Worm (Caenorhabditis elegans) whole organism, mixed stage, embryonic: Measurements from ENCODE around the gene grl-25.
A peak's percentile ranks its signal among the peaks of the same experiment; 100 is the strongest.

Experiments used
- M03D4.4 ChIP-seq: sonication (generic microtip); optimal IDR thresholded peaks from 2 replicates; lab custom pipeline; 2017; ENCODE audit warnings: mild to moderate bottlenecking, missing genetic modification characterization, missing compliant biosample characterization
- bed-3 ChIP-seq: fragments of 200-800 bp; sonication (Bioruptor generic); optimal IDR thresholded peaks from 3 replicates; lab custom pipeline; 2018; ENCODE audit warnings: mild to moderate bottlenecking, missing genetic modification characterization, moderate library complexity, missing compliant biosample characterization
- blmp-1 ChIP-seq: fragments of 150-350 bp; optimal IDR thresholded peaks from 2 replicates; lab custom pipeline; 2014; ENCODE audit warnings: missing biosample characterization, missing genetic modification characterization
- ceh-39 ChIP-seq: fragments of 150-350 bp; optimal IDR thresholded peaks from 2 replicates; lab custom pipeline; 2014; ENCODE audit warnings: missing biosample characterization, missing genetic modification characterization
- ceh-43 ChIP-seq: fragments of 200-800 bp; sonication (Bioruptor generic); optimal IDR thresholded peaks from 2 replicates; lab custom pipeline; 2018; ENCODE audit warnings: mild to moderate bottlenecking, missing genetic modification characterization, moderate library complexity, missing compliant biosample characterization
- ceh-83 ChIP-seq: fragments of 200-800 bp; sonication (Bioruptor generic); optimal IDR thresholded peaks from 2 replicates; lab custom pipeline; 2018; ENCODE audit warnings: mild to moderate bottlenecking, missing genetic modification characterization, missing compliant biosample characterization
- ces-1 ChIP-seq: fragments of 150-350 bp; optimal IDR thresholded peaks from 2 replicates; lab custom pipeline; 2014; ENCODE audit warnings: missing biosample characterization, missing genetic modification reagents, missing genetic modification characterization
- cnd-1 ChIP-seq: fragments of 200-800 bp; sonication (Bioruptor generic); optimal IDR thresholded peaks from 2 replicates; lab custom pipeline; 2018; ENCODE audit warnings: mild to moderate bottlenecking, missing genetic modification characterization, missing compliant biosample characterization
- drap-1 ChIP-seq: fragments of 200-800 bp; sonication (Bioruptor generic); optimal IDR thresholded peaks from 3 replicates; lab custom pipeline; 2018; ENCODE audit warnings: mild to moderate bottlenecking, missing genetic modification characterization, missing compliant biosample characterization
- elt-3 ChIP-seq: fragments of 150-350 bp; optimal IDR thresholded peaks from 2 replicates; lab custom pipeline; 2014; ENCODE audit warnings: missing biosample characterization, missing genetic modification characterization
- flh-1 ChIP-seq: fragments of 200-800 bp; sonication (Bioruptor generic); optimal IDR thresholded peaks from 2 replicates; lab custom pipeline; 2018; ENCODE audit warnings: mild to moderate bottlenecking, missing genetic modification characterization, moderate library complexity, missing compliant biosample characterization
- ham-2 ChIP-seq: fragments of 200-800 bp; sonication (Bioruptor generic); optimal IDR thresholded peaks from 2 replicates; lab custom pipeline; 2018; ENCODE audit warnings: mild to moderate bottlenecking, missing genetic modification characterization, missing compliant biosample characterization
- hlh-1 ChIP-seq: fragments of 150-350 bp; optimal IDR thresholded peaks from 2 replicates; lab custom pipeline; 2014; ENCODE audit warnings: missing biosample characterization, missing genetic modification reagents, missing genetic modification characterization
- lin-13 ChIP-seq: fragments of 150-350 bp; optimal IDR thresholded peaks from 2 replicates; lab custom pipeline; 2014; ENCODE audit warnings: missing biosample characterization, missing genetic modification characterization
- lin-32 ChIP-seq: fragments of 200-800 bp; sonication (Bioruptor generic); optimal IDR thresholded peaks from 2 replicates; lab custom pipeline; 2018; ENCODE audit warnings: mild to moderate bottlenecking, missing genetic modification characterization, missing compliant biosample characterization
- lsy-2 ChIP-seq: fragments of 150-350 bp; optimal IDR thresholded peaks from 2 replicates; lab custom pipeline; 2014; ENCODE audit warnings: missing biosample characterization, missing genetic modification characterization
- mep-1 ChIP-seq: fragments of 150-350 bp; optimal IDR thresholded peaks from 2 replicates; lab custom pipeline; 2017; ENCODE audit warnings: missing biosample characterization, missing genetic modification reagents, missing genetic modification characterization, inconsistent platforms
- mls-2 ChIP-seq: sonication (generic microtip); optimal IDR thresholded peaks from 2 replicates; lab custom pipeline; 2016; ENCODE audit warnings: mild to moderate bottlenecking, missing genetic modification characterization, moderate library complexity, missing compliant biosample characterization
- nhr-12 ChIP-seq: fragments of 150-350 bp; optimal IDR thresholded peaks from 2 replicates; lab custom pipeline; 2014; ENCODE audit warnings: missing biosample characterization, missing genetic modification characterization
- nhr-2 ChIP-seq: fragments of 150-350 bp; optimal IDR thresholded peaks from 2 replicates; lab custom pipeline; 2014; ENCODE audit warnings: missing biosample characterization, missing genetic modification characterization
- nhr-28 ChIP-seq: fragments of 150-350 bp; optimal IDR thresholded peaks from 2 replicates; lab custom pipeline; 2014; ENCODE audit warnings: missing biosample characterization, missing genetic modification characterization
- nhr-76 ChIP-seq: sonication (generic microtip); optimal IDR thresholded peaks from 2 replicates; lab custom pipeline; 2017; ENCODE audit warnings: missing biosample characterization, missing genetic modification characterization
- pha-4 ChIP-seq: fragments of 150-350 bp; optimal IDR thresholded peaks from 2 replicates; lab custom pipeline; 2018; ENCODE audit warnings: missing biosample characterization, missing genetic modification reagents, missing genetic modification characterization
- sem-2 ChIP-seq: fragments of 200-800 bp; sonication (Bioruptor generic); optimal IDR thresholded peaks from 2 replicates; lab custom pipeline; 2018; ENCODE audit warnings: mild to moderate bottlenecking, missing genetic modification characterization, missing compliant biosample characterization
- sptf-1 ChIP-seq: sonication (generic microtip); optimal IDR thresholded peaks from 2 replicates; lab custom pipeline; 2017; ENCODE audit warnings: mild to moderate bottlenecking, missing genetic modification characterization, moderate library complexity, missing compliant biosample characterization
- tbx-8 ChIP-seq: fragments of 200-800 bp; sonication (Bioruptor generic); optimal IDR thresholded peaks from 2 replicates; lab custom pipeline; 2018; ENCODE audit warnings: mild to moderate bottlenecking, missing genetic modification characterization, moderate library complexity, missing compliant biosample characterization
- unc-120 ChIP-seq: sonication (generic microtip); optimal IDR thresholded peaks from 2 replicates; lab custom pipeline; 2017; ENCODE audit warnings: missing genetic modification characterization, missing compliant biosample characterization; ENCODE audit not compliant: poor library complexity, severe bottlenecking
- unc-62 ChIP-seq: fragments of 150-350 bp; optimal IDR thresholded peaks from 2 replicates; lab custom pipeline; 2014; ENCODE audit warnings: missing biosample characterization, missing genetic modification reagents, missing genetic modification characterization
- zip-8 ChIP-seq: fragments of 150-350 bp; optimal IDR thresholded peaks from 2 replicates; lab custom pipeline; 2014; ENCODE audit warnings: missing biosample characterization, missing genetic modification characterization
- ztf-11 ChIP-seq: fragments of 150-350 bp; optimal IDR thresholded peaks from 2 replicates; lab custom pipeline; 2014; ENCODE audit warnings: missing biosample characterization, missing genetic modification characterization

The grl-25 gene

ce11 chrIII:8974835-8975234 lies 12.7 kb downstream of the grl-25 start:
- TF ChIP-seq tbx-8 (no peak), lin-32 (GFP tag; lab: Kevin White, UChicago) (no peak), sptf-1 (tag; lab: Kevin White, UChicago) (no peak), sem-2 (GFP tag; lab: Kevin White, UChicago) (no peak), pha-4 (tag; lab: Kevin White, UChicago) (no peak)

DNA sequence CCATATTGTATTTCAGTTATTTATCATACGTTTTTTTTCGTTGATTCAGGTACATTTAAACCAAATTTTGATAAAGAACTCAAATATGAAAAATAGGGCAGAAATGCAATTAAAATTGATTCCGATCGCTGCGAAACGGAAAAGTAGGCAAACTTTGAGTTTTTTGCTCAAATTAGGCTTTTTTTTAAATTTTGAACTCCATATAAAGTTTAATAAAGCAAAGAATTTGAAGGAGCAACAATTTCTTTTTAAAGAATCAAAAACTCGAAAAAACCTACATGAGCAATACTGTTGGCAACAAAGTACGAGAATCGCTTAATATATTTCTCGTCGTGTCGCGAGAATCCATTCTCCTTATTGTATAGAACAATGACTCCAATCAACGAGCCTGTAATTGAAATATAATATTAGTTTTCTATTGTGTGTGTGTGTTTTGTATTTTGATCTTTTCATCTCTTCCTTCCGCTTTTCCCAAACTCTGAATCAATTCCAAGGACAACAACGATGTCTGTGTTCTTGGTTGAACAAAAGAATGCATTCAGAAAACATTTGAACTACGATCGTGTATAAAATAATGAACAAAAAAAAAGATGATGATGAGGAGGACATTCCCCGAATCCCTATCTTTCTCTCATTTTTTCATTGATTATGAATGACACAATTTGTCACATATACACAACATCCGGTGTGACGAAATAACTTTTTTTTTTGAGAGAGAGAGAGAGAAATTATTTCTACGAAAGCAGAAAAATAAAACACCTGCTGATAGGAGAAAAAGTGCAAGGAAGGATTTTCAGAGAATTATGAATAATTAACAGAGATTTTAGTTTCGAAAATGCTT lies 16.6 kb downstream of the grl-25 start:
- TF ChIP-seq M03D4.4 (tag; lab: Kevin White, UChicago) (no peak), ceh-39 (tag; lab: Kevin White, UChicago) (no peak), unc-62 (GFP tag; lab: Kevin White, UChicago) (no peak), nhr-12 (tag; lab: Kevin White, UChicago) (no peak), ces-1 (no peak), ham-2 (GFP tag; lab: Kevin White, UChicago) (no peak)

DNA sequence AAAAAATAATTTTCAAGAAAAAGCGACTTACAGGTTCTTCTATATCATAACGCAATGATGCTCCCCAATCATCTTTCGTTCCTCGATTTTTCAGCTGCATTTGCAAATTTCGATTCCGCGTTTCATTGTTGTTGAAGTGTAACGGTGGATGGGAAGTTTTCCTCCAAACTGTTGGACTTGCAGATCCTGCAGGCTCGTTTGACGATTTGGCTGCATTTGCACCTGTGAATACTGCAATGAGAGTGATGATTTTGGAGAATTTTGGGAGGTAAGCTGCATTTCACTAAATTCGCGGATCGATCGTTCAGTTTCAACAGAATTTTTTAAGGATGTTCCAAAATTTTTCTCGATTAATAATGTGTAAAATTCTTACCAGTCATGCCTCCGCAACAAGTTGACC lies 18.8 kb downstream of the grl-25 start:
- TF ChIP-seq mls-2 (no peak), lin-13 (tag; lab: Kevin White, UChicago) (no peak), bed-3 (GFP tag; lab: Kevin White, UChicago) (no peak), hlh-1 (tag; lab: Kevin White, UChicago) (no peak), mep-1 (tag; lab: Kevin White, UChicago) (no peak), elt-3 (no peak), flh-1 (GFP tag; lab: Kevin White, UChicago) (no peak), ham-2 (GFP tag; lab: Kevin White, UChicago) (no peak), ztf-11 (no peak), lin-32 (GFP tag; lab: Kevin White, UChicago) (no peak), pha-4 (tag; lab: Kevin White, UChicago) (no peak), zip-8 (tag; lab: Kevin White, UChicago) (no peak), unc-62 (GFP tag; lab: Kevin White, UChicago) (no peak), drap-1 (GFP tag; lab: Kevin White, UChicago) (no peak), lsy-2 (tag; lab: Kevin White, UChicago) (no peak), sptf-1 (tag; lab: Kevin White, UChicago) (no peak), blmp-1 (no peak), nhr-2 (tag; lab: Kevin White, UChicago) (no peak), nhr-28 (tag; lab: Kevin White, UChicago) (no peak)

ce11 chrIII:8981847-8982479 lies 19.9 kb downstream of the grl-25 start, which contains the start of gene pde-2:
TSS of gene pde-2 (minus strand) at chrIII:8981897.
- TF ChIP-seq ceh-83 (GFP tag; lab: Kevin White, UChicago) (no peak), lsy-2 (tag; lab: Kevin White, UChicago) (peak; percentile 29), ces-1 (peak; percentile 97)

DNA sequence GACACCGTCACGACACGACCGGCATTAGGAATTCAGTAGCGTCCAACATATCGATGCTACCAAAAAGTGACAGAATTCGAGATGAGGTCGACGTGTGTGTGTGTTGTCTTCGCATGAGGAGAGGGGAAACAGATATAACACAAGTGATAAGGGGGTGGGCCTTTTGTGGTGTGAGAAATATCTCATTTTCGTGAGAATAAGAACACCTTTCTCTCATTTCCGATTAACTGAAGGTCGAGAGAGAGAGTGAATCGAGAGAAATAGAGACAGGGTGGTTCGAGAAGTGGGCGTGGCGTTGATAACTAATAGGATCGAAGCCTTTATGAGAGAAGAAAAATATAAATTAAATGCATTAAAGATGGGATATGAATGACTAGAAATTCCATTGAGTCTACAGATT lies 21.0 kb downstream of the grl-25 start:
- no peak for TF ChIP-seq pha-4 (tag; lab: Kevin White, UChicago)
- TF ChIP-seq, all 35 proteins: peak for 0

- TF ChIP-seq ceh-39 (tag; lab: Kevin White, UChicago) (no peak), ceh-83 (GFP tag; lab: Kevin White, UChicago) (no peak), M03D4.4 (tag; lab: Kevin White, UChicago) (no peak), ztf-11 (no peak), flh-1 (GFP tag; lab: Kevin White, UChicago) (no peak), cnd-1 (no peak), nhr-76 (tag; lab: Kevin White, UChicago) (no peak), mls-2 (no peak), lsy-2 (tag; lab: Kevin White, UChicago) (no peak), nhr-2 (tag; lab: Kevin White, UChicago) (no peak), ham-2 (GFP tag; lab: Kevin White, UChicago) (no peak), ceh-43 (GFP tag; lab: Kevin White, UChicago) (no peak), hlh-1 (tag; lab: Kevin White, UChicago) (no peak), nhr-28 (tag; lab: Kevin White, UChicago) (no peak), zip-8 (tag; lab: Kevin White, UChicago) (no peak), unc-120 (tag; lab: Kevin White, UChicago) (no peak), bed-3 (GFP tag; lab: Kevin White, UChicago) (no peak), ces-1 (no peak), lin-13 (tag; lab: Kevin White, UChicago) (no peak)
Observed at ce11 chrIII:8983811-8984210, 21.7 kb downstream of the grl-25 start.
